Worm (Caenorhabditis elegans): ENCODE data around the gene Y38H6A.1.
"Not testable (repeated sequence)": the region's sequence is repeated elsewhere in the genome, so short reads cannot be mapped to it uniquely, and the experiment has no call there.

Y38H6A.1 gene

DNA sequence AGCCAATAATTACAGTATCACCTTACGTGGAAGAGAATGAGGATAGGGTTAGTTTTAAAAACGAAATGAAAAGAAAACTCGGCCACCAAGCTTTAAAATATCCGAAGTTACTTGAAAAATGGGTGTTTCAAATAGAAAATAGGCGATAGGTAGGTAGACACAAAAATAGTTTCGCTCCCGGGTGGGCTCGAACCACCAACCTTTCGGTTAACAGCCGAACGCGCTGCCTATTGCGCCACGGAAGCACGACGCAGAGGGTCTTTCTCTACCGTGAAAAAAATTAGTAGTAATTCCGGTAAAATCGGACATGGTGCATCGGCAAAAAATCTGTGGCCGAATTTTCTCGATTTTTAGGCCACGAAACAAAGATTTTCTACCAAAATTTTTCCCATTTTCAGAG lies 22.1 kb downstream of the Y38H6A.1 start:
- TF ChIP-seq unc-62 (GFP tag; optimal IDR thresholded peaks at IDR 0.05) = no peak

- no peak for TF ChIP-seq unc-62 (GFP tag; optimal IDR thresholded peaks at IDR 0.05)
These were observed 24.9 kb downstream of the Y38H6A.1 start for ce11 chrV:20350382-20350781.

DNA sequence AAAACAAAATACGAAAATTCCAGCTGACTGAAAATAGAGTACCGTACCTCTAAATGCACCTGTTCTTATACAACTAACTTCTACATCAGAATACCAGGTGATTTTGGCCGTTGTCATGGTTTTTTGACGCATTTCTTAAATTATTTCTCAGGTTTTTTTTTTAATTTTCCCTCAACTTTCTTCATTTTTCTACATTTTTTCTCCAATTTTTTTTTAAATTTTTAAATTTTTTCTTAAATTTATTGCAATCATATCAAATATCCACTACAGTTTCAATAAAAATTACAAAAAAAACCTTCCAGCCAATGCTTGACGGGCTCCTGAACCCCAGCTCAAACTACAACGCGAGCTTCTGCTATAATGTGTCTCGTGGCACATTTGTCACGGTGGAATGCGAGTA lies 25.7 kb downstream of the Y38H6A.1 start, which contains the start of gene K02E2.1:
Gene K02E2.1, plus strand, starts transcription at position 301 of the 400 bp plus-strand sequence.
- no peak for TF ChIP-seq unc-62 (GFP tag; optimal IDR thresholded peaks at IDR 0.05)

- no peak for TF ChIP-seq unc-62 (GFP tag; optimal IDR thresholded peaks at IDR 0.05)
These were observed 31.0 kb downstream of the Y38H6A.1 start, which contains the start of gene grd-11 for ce11 chrV:20356472-20356871. TSS of gene grd-11 (plus strand) at chrV:20356772.

ce11 chrV:20366839-20367238 lies 41.3 kb downstream of the Y38H6A.1 start, which contains the start of gene K02E2.8:
TSS of gene K02E2.8 (minus strand) at chrV:20366939.
- TF ChIP-seq unc-62 (GFP tag; optimal IDR thresholded peaks at IDR 0.05) = no peak

- not testable (repeated sequence) for TF ChIP-seq unc-62 (GFP tag; optimal IDR thresholded peaks at IDR 0.05)
These were observed 43.6 kb downstream of the Y38H6A.1 start, which contains the start of gene srh-177 for ce11 chrV:20369153-20369552. TSS of gene srh-177 (minus strand) at chrV:20369253.

DNA sequence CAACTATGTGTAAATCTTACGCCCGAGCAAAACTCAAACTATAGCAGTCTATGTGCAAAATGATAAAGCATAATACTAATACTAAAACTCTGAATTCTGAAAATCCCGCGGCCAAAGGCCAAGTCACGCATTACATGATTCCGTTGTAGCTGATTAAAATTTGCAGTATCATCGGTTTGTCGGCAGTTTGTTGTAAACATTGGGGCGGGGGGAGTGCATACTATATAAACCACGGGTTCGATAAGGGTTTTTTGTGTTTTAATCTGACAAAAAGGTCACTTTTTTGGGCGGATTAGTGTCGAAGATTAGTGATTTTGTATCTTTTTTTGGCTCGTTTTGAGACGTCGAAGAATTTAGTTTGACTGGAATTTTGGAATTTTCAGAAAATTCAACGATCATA lies 49.0 kb downstream of the Y38H6A.1 start:
- no peak for TF ChIP-seq unc-62 (GFP tag; optimal IDR thresholded peaks at IDR 0.05)

- no peak for TF ChIP-seq unc-62 (GFP tag; optimal IDR thresholded peaks at IDR 0.05)
These were observed 49.7 kb downstream of the Y38H6A.1 start, which contains the start of gene ins-35 for ce11 chrV:20375236-20375635. TSS of gene ins-35 (plus strand) at chrV:20375536.

DNA sequence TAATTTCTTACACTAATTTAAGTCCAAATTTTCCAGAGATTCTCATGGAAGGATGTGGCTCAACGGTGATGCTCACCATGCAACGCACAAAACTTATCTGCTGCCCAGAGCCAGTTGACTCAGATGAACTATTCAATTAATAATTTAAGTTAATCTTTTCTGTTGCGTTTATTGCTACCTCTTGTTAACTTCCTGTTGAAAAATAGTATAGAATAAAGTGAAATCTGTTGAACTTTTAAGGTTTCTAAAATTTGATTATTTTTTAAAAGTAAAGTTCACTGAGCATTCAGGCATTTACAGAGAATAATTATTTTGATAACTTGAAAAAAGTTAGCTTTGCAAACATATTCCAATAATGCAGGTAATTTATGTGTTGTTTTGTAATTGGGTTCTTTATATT lies 50.6 kb downstream of the Y38H6A.1 start:
- no peak for TF ChIP-seq unc-62 (GFP tag; optimal IDR thresholded peaks at IDR 0.05)

Measured in whole organism, dauer.